Fruit fly (Drosophila melanogaster) Kc167 (cell line): Measurements from ENCODE around the gene Rab18.

Experiments
- h ChIP-seq: fragments of >200 bp; optimal IDR thresholded peaks from 3 replicates; lab custom pipeline; 2018; ENCODE audit warnings: missing external identifiers
- insv ChIP-seq: fragments of >200 bp; optimal IDR thresholded peaks from 3 replicates; lab custom pipeline; 2018; ENCODE audit warnings: missing external identifiers

DNA sequence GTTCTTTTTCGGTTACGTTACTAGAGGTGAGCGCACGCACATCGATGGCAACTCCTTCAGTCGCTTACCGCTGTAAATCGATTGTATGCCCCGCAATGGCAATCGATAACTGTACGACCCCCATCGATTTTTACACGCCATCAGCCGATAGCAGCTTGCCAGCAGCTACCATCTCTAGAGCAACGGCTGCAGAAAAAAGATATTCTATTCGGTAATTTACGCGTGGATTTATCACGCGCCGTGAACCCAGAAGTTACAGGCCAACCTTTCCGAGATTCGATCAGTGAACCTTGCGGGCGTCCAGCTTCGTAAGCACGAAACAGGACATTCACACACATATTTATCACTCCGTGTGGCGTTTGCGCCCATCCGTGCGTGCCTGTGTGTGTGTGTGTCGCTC, 5.7 kb downstream of the Rab18 start, which contains the start of the genes Sirt4 and CG4119:
- TF ChIP-seq h (lab: Kevin White, UChicago) (no peak), insv (no peak)
